Worm (Caenorhabditis elegans): ENCODE data around the gene algn-9.

DNA sequence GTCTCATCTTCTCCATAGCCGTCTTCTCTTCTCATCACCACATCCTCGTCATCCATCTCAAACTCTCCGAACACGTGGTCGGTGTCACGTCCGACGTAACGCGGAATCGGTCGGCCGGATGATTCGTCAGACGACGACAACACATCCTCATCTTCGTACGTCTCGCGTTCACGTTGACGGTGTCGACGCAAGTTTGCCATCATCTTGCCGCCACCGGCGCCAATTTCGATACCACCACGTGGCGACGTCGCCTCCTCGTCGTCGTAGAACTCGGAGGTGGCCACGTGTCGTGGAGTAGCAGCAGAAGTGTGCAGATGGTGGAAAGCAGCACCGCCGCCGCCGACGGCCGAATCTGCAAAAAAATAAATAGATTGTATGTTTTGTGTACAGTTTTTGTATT, 36.8 kb upstream of the algn-9 start:
- TF ChIP-seq nhr-25 (tag; optimal IDR thresholded peaks at IDR 0.05; ENCODE audit: borderline replicate concordance, insufficient read depth) (no peak), pqm-1 (tag; optimal IDR thresholded peaks at IDR 0.05) (no peak), lin-39 (tag; optimal IDR thresholded peaks at IDR 0.05) (no peak), snpc-4 (tag; optimal IDR thresholded peaks at IDR 0.05) (no peak), madf-5 (GFP tag; IDR thresholded peaks at IDR 0.05) (no peak; a peak in 1 of 4 replicates)

Measured in whole organism, L4 larva.